Worm (Caenorhabditis elegans): ENCODE measurements around the gene pkc-3.
A peak's percentile ranks its signal among the peaks of the same experiment; 100 is the strongest.

Gene pkc-3

ce11 chrII:5370641-5371040 lies 9.2 kb upstream of the pkc-3 start, which contains the start of gene F09E5.12:
TSS of gene F09E5.12 (minus strand) at chrII:5370741.
- TF ChIP-seq nhr-23 (tag; optimal IDR thresholded peaks at IDR 0.05) (no peak), ztf-11 (tag; optimal IDR thresholded peaks at IDR 0.05) (no peak), snpc-4 (tag; optimal IDR thresholded peaks at IDR 0.05) (no peak), ceh-16 (tag; optimal IDR thresholded peaks at IDR 0.05) (no peak), ceh-82 (tag; optimal IDR thresholded peaks at IDR 0.05) (no peak), nhr-28 (tag; optimal IDR thresholded peaks at IDR 0.05) (no peak), R02D3.7 (tag; optimal IDR thresholded peaks at IDR 0.05) (no peak), hmg-11 (tag; optimal IDR thresholded peaks at IDR 0.05) (no peak), mdl-1 (tag; optimal IDR thresholded peaks at IDR 0.05) (no peak), nhr-12 (tag; optimal IDR thresholded peaks at IDR 0.05) (no peak), mml-1 (tag; optimal IDR thresholded peaks at IDR 0.05) (no peak), fos-1 (tag; optimal IDR thresholded peaks at IDR 0.05) (no peak), skn-1 (tag; optimal IDR thresholded peaks at IDR 0.05) (no peak), fkh-10 (GFP tag; optimal IDR thresholded peaks at IDR 0.05) (no peak), egl-27 (tag; optimal IDR thresholded peaks at IDR 0.05) (no peak), ZK546.5 (tag; optimal IDR thresholded peaks at IDR 0.05) (no peak), nhr-43 (tag; optimal IDR thresholded peaks at IDR 0.05; ENCODE audit: poor library complexity, severe bottlenecking) (no peak), tbx-2 (tag; optimal IDR thresholded peaks at IDR 0.05) (no peak), jun-1 (tag; optimal IDR thresholded peaks at IDR 0.05) (no peak)

- TF ChIP-seq nhr-43 (tag; optimal IDR thresholded peaks at IDR 0.05; ENCODE audit: poor library complexity, severe bottlenecking) (peak; percentile 89), nfya-1 (tag; optimal IDR thresholded peaks at IDR 0.05; ENCODE audit: insufficient read depth) (peak; percentile 88), fkh-2 (tag; optimal IDR thresholded peaks at IDR 0.05) (no peak), elt-1 (tag; optimal IDR thresholded peaks at IDR 0.05) (peak; percentile 42), fkh-10 (GFP tag; optimal IDR thresholded peaks at IDR 0.05) (peak; percentile 74), egl-5 (tag; optimal IDR thresholded peaks at IDR 0.05) (peak; percentile 23), ztf-11 (tag; optimal IDR thresholded peaks at IDR 0.05) (no peak), unc-62 (GFP tag; optimal IDR thresholded peaks at IDR 0.05) (peak; percentile 13), mml-1 (tag; optimal IDR thresholded peaks at IDR 0.05) (no peak), lin-15B (tag; optimal IDR thresholded peaks at IDR 0.05) (peak; percentile 88), ceh-28 (tag; optimal IDR thresholded peaks at IDR 0.05) (peak; percentile 79), mdl-1 (tag; optimal IDR thresholded peaks at IDR 0.05) (no peak), tbx-2 (tag; optimal IDR thresholded peaks at IDR 0.05) (peak; percentile 73), jun-1 (tag; optimal IDR thresholded peaks at IDR 0.05) (peak; percentile 71), nhr-12 (tag; optimal IDR thresholded peaks at IDR 0.05) (no peak), daf-12 (tag; optimal IDR thresholded peaks at IDR 0.05) (no peak), zag-1 (tag; optimal IDR thresholded peaks at IDR 0.05) (peak; percentile 31), eor-1 (tag; optimal IDR thresholded peaks at IDR 0.05) (no peak), lin-39 (tag; optimal IDR thresholded peaks at IDR 0.05) (peak; percentile 59), elt-2 (tag; optimal IDR thresholded peaks at IDR 0.05) (peak; percentile 92), ZK546.5 (tag; optimal IDR thresholded peaks at IDR 0.05) (no peak), elt-3 (tag; optimal IDR thresholded peaks at IDR 0.05) (no peak), nhr-28 (tag; optimal IDR thresholded peaks at IDR 0.05) (no peak), nhr-11 (tag; optimal IDR thresholded peaks at IDR 0.05) (peak; percentile 81), ceh-16 (tag; optimal IDR thresholded peaks at IDR 0.05) (no peak), nhr-67 (tag; optimal IDR thresholded peaks at IDR 0.05) (no peak), pha-4 (tag; optimal IDR thresholded peaks at IDR 0.05) (peak; percentile 97), R02D3.7 (tag; optimal IDR thresholded peaks at IDR 0.05) (peak; percentile 75), nhr-25 (tag; optimal IDR thresholded peaks at IDR 0.05) (peak; percentile 95), nhr-237 (tag; optimal IDR thresholded peaks at IDR 0.05) (no peak), nhr-76 (tag; optimal IDR thresholded peaks at IDR 0.05) (no peak), ceh-9 (tag; optimal IDR thresholded peaks at IDR 0.05) (no peak), skn-1 (tag; optimal IDR thresholded peaks at IDR 0.05) (peak; percentile 23), egl-27 (tag; optimal IDR thresholded peaks at IDR 0.05) (no peak), ztf-4 (tag; optimal IDR thresholded peaks at IDR 0.05) (peak; percentile 77), ceh-82 (tag; optimal IDR thresholded peaks at IDR 0.05) (peak; percentile 36), snpc-4 (tag; optimal IDR thresholded peaks at IDR 0.05) (peak; percentile 88), nhr-77 (tag; optimal IDR thresholded peaks at IDR 0.05) (peak; percentile 4), ama-1 (optimal IDR thresholded peaks at IDR 0.05) (peak; percentile 77), pqm-1 (tag; optimal IDR thresholded peaks at IDR 0.05) (peak; percentile 71), unc-39 (tag; optimal IDR thresholded peaks at IDR 0.05) (no peak), fos-1 (tag; optimal IDR thresholded peaks at IDR 0.05) (no peak), nhr-23 (tag; optimal IDR thresholded peaks at IDR 0.05) (peak; percentile 97), lsy-12 (tag; optimal IDR thresholded peaks at IDR 0.05) (peak; percentile 84), hmg-11 (tag; optimal IDR thresholded peaks at IDR 0.05) (peak; percentile 84), sea-2 (GFP tag; optimal IDR thresholded peaks at IDR 0.05) (no peak), aly-2 (tag; optimal IDR thresholded peaks at IDR 0.05) (no peak)
Observed at ce11 chrII:5373275-5374047, 6.4 kb upstream of the pkc-3 start, which contains the start of the genes agt-2 and F09E5.3. TSS of gene agt-2 (minus strand) at chrII:5373827. TSS of gene F09E5.3 (plus strand) at chrII:5373997.
